Worm (Caenorhabditis elegans): ENCODE data around the gene unk-1.

DNA sequence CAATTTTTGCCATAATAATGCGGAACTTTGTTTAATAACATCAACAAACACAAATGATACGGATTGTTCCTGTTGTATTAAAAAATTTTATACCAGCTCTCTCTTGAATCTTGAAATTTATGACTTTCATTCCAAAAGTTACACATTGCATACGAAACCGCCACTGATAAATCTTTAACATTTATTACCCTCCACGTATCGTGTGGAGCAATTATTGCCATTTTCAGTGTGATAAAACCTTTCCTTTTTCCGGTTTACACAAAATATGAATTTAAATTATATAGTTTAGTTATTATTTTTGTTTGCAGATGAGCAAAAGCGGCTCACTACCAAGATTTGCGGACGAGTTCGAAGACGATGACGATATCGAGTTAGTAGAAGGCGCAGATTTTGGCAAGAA, 46.0 kb downstream of the unk-1 start, which contains the start of gene C18A11.3:
- TF ChIP-seq nhr-12 (tag; optimal IDR thresholded peaks at IDR 0.05): no peak
- no peak for TF ChIP-seq ZK546.5 (tag; optimal IDR thresholded peaks at IDR 0.05)
- no peak for TF ChIP-seq nhr-28 (tag; optimal IDR thresholded peaks at IDR 0.05)
- no peak for TF ChIP-seq pha-4 (tag; optimal IDR thresholded peaks at IDR 0.05)
- no peak for TF ChIP-seq daf-12 (tag; optimal IDR thresholded peaks at IDR 0.05)
- TF ChIP-seq sea-2 (GFP tag; optimal IDR thresholded peaks at IDR 0.05): no peak

All from whole organism, L3 larva.